Worm (Caenorhabditis elegans): ENCODE measurements around the gene T21B10.3.

T21B10.3 gene

DNA sequence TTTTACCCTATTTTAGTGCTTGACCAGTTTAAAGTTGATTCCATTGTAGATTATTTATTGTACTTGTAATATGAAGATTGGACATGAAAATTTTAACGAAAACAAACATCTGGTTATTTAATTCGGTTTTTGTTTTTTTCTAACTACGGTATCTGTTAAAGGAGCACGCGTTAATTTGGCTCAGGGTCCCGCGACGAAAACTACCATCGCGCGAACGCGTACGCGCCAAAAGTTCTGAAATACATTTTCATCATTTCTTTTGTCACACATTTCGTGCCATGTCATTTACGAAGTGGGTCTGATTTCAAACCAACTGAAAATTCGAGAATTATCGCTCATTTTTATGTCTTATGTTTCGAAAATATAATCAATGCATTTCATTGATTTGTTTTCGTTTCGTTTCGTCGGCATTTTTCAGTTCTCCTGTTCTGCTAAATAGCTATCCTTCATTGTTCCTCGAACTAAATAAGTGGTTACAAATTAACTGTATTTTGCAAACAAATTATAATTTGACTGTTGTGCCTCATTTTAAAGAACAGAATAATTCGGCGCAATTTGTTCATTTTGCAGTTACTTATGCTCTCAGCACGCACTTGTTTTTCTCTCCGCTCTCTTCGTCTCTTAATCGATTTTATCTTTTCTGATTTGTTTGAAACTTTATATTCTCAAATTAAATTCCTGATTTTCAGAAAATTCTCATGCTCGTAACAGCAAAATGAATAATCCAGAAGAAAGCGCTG is at the start of gene T21B10.3 (continued):
- TF ChIP-seq snpc-4 (tag; optimal IDR thresholded peaks at IDR 0.05) (no peak), mep-1 (tag; optimal IDR thresholded peaks at IDR 0.05) (no peak), pag-3 (tag; optimal IDR thresholded peaks at IDR 0.05; ENCODE audit: borderline replicate concordance, insufficient read depth) (no peak), elt-2 (tag; optimal IDR thresholded peaks at IDR 0.05) (no peak), fkh-10 (GFP tag; optimal IDR thresholded peaks at IDR 0.05) (no peak), lin-14 (GFP tag; optimal IDR thresholded peaks at IDR 0.05) (no peak), fkh-8 (tag; optimal IDR thresholded peaks at IDR 0.05) (no peak), unc-98 (GFP tag; IDR thresholded peaks at IDR 0.05) (no peak), zip-4 (GFP tag; optimal IDR thresholded peaks at IDR 0.05) (no peak), unc-130 (tag; optimal IDR thresholded peaks at IDR 0.05) (no peak), zag-1 (tag; optimal IDR thresholded peaks at IDR 0.05) (no peak), skn-1 (tag; optimal IDR thresholded peaks at IDR 0.05) (no peak), dsc-1 (tag; optimal IDR thresholded peaks at IDR 0.05) (no peak), unc-86 (tag; optimal IDR thresholded peaks at IDR 0.05) (no peak), nhr-20 (tag; optimal IDR thresholded peaks at IDR 0.05) (no peak), nhr-12 (tag; optimal IDR thresholded peaks at IDR 0.05) (no peak), vab-15 (tag; optimal IDR thresholded peaks at IDR 0.05) (no peak), isw-1 (GFP tag; IDR thresholded peaks at IDR 0.05) (no peak), fkh-4 (tag; optimal IDR thresholded peaks at IDR 0.05; ENCODE audit: borderline replicate concordance) (no peak), snu-23 (GFP tag; optimal IDR thresholded peaks at IDR 0.05) (no peak), ztf-4 (tag; optimal IDR thresholded peaks at IDR 0.05) (peak; percentile 20), alr-1 (tag; optimal IDR thresholded peaks at IDR 0.05; ENCODE audit: borderline replicate concordance) (no peak), unc-30 (tag; optimal IDR thresholded peaks at IDR 0.05) (no peak), ceh-63 (GFP tag; optimal IDR thresholded peaks at IDR 0.05) (no peak)

DNA sequence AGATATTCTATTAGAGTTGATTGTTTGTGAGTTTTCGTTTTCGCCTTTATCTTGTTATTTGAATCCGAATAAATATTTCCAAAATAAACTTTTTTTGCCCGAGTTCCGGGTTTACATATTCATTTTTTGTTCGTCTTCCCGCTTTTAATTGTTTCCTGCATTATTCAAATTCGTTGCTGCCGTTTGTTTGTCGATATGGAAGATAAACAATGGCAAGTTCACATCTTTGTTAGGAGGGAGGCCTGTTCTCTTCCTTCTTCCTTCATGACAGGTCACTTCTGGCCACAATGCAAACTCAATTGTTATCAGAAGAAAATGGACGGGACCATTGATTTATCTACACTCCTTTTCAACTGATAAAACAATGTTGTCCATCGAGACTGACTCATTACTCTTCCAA is 44.6 kb upstream of the T21B10.3 start:
- no peak for TF ChIP-seq lsy-2 (tag; optimal IDR thresholded peaks at IDR 0.05)
- no peak for TF ChIP-seq zag-1 (tag; optimal IDR thresholded peaks at IDR 0.05)
- no peak for TF ChIP-seq Y116A8C.19 (tag; optimal IDR thresholded peaks at IDR 0.05; ENCODE audit: borderline replicate concordance)
- no peak for TF ChIP-seq unc-30 (tag; optimal IDR thresholded peaks at IDR 0.05)
- TF ChIP-seq ceh-88 (GFP tag; IDR thresholded peaks at IDR 0.05) = no peak
- no peak for TF ChIP-seq nhr-90 (tag; optimal IDR thresholded peaks at IDR 0.05; ENCODE audit: poor library complexity)
- no peak for TF ChIP-seq efl-1 (optimal IDR thresholded peaks at IDR 0.05)
- no peak for TF ChIP-seq efl-1 (GFP tag; optimal IDR thresholded peaks at IDR 0.05 in 1 of 2)
- TF ChIP-seq pax-3 (tag; optimal IDR thresholded peaks at IDR 0.05) = no peak
- TF ChIP-seq swsn-7 (tag; optimal IDR thresholded peaks at IDR 0.05) = no peak
- no peak for TF ChIP-seq unc-62 (GFP tag; optimal IDR thresholded peaks at IDR 0.05)
- TF ChIP-seq nhr-84 (tag; optimal IDR thresholded peaks at IDR 0.05) = no peak
- no peak for TF ChIP-seq ama-1 (optimal IDR thresholded peaks at IDR 0.05)
- no peak for TF ChIP-seq pqm-1 (tag; optimal IDR thresholded peaks at IDR 0.05)
- no peak for TF ChIP-seq C34B4.2 (tag; optimal IDR thresholded peaks at IDR 0.05)

DNA sequence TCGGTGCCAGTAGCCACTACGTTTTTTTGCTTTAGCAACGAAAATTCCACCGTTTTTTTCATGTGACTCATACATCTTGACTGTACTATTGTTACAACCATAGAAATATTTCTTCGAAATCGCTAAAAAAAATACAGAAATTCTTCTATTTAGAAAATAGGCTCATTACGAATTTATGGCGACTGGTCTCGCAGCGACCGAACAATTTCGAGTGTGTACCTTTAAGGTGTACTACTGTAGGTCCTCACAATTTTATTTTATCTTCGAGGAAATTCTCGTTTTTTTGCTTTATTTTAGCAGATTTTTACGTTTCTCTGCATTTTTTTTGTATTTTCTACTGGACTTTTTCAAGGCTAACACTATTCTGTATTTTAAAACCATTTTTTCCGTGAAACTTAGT is 44.2 kb upstream of the T21B10.3 start:
- TF ChIP-seq fkh-4 (tag; optimal IDR thresholded peaks at IDR 0.05; ENCODE audit: borderline replicate concordance) = no peak
- no peak for TF ChIP-seq nhr-84 (tag; optimal IDR thresholded peaks at IDR 0.05)
- no peak for TF ChIP-seq nhr-237 (tag; optimal IDR thresholded peaks at IDR 0.05)
- TF ChIP-seq nhr-11 (tag; optimal IDR thresholded peaks at IDR 0.05) = no peak
- no peak for TF ChIP-seq fos-1 (tag; optimal IDR thresholded peaks at IDR 0.05)
- TF ChIP-seq isw-1 (GFP tag; IDR thresholded peaks at IDR 0.05) = no peak
- no peak for TF ChIP-seq tbx-2 (tag; optimal IDR thresholded peaks at IDR 0.05)
- no peak for TF ChIP-seq ets-5 (GFP tag; IDR thresholded peaks at IDR 0.05)
- TF ChIP-seq skn-1 (tag; optimal IDR thresholded peaks at IDR 0.05) = no peak
- no peak for TF ChIP-seq zip-4 (GFP tag; optimal IDR thresholded peaks at IDR 0.05)
- TF ChIP-seq ceh-63 (GFP tag; optimal IDR thresholded peaks at IDR 0.05) = no peak
- no peak for TF ChIP-seq grh-1 (GFP tag; IDR thresholded peaks at IDR 0.05)
- TF ChIP-seq nhr-90 (tag; optimal IDR thresholded peaks at IDR 0.05; ENCODE audit: poor library complexity) = no peak
- TF ChIP-seq ceh-82 (tag; optimal IDR thresholded peaks at IDR 0.05) = no peak
- no peak for TF ChIP-seq nhr-28 (tag; optimal IDR thresholded peaks at IDR 0.05)
- no peak for TF ChIP-seq sup-37 (GFP tag; optimal IDR thresholded peaks at IDR 0.05)
